Worm (Caenorhabditis elegans) whole organism, L1 larva: ENCODE measurements around the gene fic-1.

Experiments used
- ama-1 ChIP-seq: fragments of 150-350 bp; optimal IDR thresholded peaks from 2 replicates; lab custom pipeline; 2014
- fkh-10 ChIP-seq: sonication (generic microtip); optimal IDR thresholded peaks from 2 replicates; lab custom pipeline; 2017; ENCODE audit warnings: missing biosample characterization, missing genetic modification reagents, missing genetic modification characterization
- lin-35 ChIP-seq, 2 experiments: fragments of 150-350 bp; optimal IDR thresholded peaks; 2 replicates each; lab custom pipeline; 2014; ENCODE audit warnings: missing biosample characterization in 2 of 2, missing genetic modification characterization in 2 of 2, missing genetic modification reagents in 2 of 2
- mdl-1 ChIP-seq, 2 experiments: fragments of 150-350 bp; optimal IDR thresholded peaks; 2 replicates each; lab custom pipeline; 2014 to 2017; ENCODE audit warnings: missing biosample characterization in 2 of 2, missing genetic modification characterization in 2 of 2, inconsistent platforms in 1 of 2
- snpc-4 ChIP-seq: fragments of 150-350 bp; optimal IDR thresholded peaks from 2 replicates; lab custom pipeline; 2014; ENCODE audit warnings: missing biosample characterization, missing genetic modification characterization

DNA sequence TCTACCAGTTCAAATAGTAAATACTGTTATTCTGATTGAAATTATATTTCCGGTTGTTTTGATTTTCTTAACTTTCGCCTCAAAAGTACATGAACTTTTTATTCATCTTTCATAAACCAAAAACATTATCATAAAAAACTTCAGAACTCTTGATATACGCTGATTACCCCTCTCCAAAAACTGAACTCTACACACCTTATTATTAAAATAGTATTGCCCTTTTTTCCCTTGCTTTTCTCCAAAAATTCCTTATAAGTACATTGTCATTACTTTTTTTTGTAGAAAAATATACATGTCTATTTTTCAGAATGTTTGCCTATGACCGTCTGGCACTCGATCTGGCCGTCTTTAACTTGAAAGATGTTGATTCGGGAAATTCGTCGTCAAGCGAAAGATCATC is 44.5 kb downstream of the fic-1 start, which contains the start of gene Y43E12A.2:
- TF ChIP-seq mdl-1 (tag; optimal IDR thresholded peaks at IDR 0.05; lab: Kevin White, UChicago), result no peak
- TF ChIP-seq snpc-4, result no peak
- no peak for TF ChIP-seq fkh-10 (GFP tag; lab: Kevin White, UChicago)
- no peak for TF ChIP-seq lin-35 (GFP tag; optimal IDR thresholded peaks at IDR 0.05; lab: Kevin White, UChicago)
- no peak for TF ChIP-seq ama-1 (lab: Kevin White, UChicago)
